Fruit fly (Drosophila melanogaster) whole organism, larva: ENCODE results near the gene Tbca.

Source experiments
- noc ChIP-seq: fragments of 200-800 bp; sonication (Bioruptor generic); optimal IDR thresholded peaks from 3 replicates; lab custom pipeline; 2019; ENCODE audit warnings: missing biosample characterization, mild to moderate bottlenecking, missing genetic modification characterization, moderate library complexity

Tbca gene

dm6 chr3R:31713306-31714123 is 29.8 kb upstream of the Tbca start, which contains the start of gene ttk:
TSS of gene ttk (plus strand) at chr3R:31713867.
- TF ChIP-seq noc (tag; lab: Kevin White, UChicago): no peak

DNA sequence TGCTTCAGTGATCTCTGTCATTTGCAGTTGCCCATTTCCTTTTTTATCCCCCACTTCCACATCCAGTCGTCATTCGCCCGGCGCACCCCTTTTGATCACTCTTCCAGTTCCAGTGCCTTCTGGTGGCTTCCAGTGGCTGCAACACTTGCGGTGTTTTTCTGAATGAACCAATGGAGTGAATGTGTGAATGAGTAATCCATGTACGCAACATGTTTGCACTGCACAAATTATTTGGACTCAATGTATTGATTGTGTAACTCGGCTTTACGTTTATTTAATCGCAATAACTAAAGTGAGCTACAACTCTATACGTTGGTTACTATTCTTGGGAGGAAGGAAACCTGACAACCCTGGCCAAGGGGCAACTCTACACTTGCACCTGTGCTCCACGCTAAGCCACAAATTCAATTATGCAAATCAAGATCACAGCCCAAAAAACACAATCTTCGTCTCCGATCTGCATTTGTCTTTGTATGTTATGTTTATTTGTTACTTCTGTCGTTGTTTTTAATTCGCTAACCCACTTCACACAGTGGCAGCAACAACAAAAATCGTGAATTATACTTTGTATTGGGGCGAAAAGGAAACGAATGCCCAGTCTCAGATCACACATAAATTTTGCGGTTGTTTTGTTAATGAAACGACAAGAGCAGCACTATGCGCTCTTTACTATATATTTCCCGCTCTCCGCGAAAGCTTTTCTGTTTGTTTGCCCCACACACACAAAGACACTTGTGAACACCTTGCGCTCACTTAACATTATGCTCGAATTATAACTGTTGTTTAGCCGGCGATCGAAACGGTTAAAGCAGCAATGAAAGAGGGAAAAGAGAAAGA is 28.2 kb upstream of the Tbca start:
- peak; percentile 11 for TF ChIP-seq noc (tag; lab: Kevin White, UChicago)

- no peak for TF ChIP-seq noc (tag; lab: Kevin White, UChicago)
Measured at dm6 chr3R:31715713-31716024, 27.6 kb upstream of the Tbca start.

dm6 chr3R:31716265-31716664 is 27.0 kb upstream of the Tbca start:
- no peak for TF ChIP-seq noc (tag; lab: Kevin White, UChicago)

DNA sequence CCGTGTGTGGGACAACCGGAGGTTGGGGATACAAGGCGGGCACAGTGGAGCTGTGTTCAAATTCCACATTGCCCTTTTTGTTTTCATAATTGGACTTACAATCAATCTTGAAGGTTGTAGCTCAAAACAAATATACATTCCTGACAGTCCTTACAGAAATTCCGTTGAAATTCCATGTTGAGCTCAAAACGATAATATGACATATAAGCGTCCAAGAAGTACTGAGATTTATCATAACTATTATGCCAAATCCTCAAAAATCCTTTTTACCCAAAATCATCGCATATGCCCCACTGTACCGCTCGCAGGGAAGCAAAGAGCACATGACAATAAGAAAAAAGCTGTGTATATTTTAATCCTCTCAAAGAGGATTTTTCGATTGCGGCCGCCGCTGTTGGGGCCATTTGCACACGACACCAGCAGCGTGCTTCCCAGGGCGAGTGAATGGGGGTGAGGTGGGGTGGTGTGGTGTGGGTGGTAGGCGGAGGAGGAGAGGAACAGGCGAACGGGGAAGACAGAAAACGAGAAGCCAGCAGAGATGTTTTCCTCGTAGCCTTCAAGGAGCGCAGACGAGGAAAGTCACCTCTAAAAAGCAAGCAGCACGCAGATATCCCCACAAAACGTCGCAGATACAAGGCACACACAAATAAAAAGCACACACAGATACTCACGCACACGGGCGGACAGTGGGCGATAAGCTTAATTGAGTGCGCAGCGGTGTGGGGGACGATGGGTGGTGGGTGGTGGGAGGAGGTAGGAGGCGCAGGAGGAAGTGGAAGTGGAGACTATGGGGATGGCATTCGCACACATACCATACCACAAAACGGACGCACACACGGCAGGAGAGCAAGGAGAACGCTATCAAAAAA is 25.8 kb upstream of the Tbca start:
- peak; percentile 10 for TF ChIP-seq noc (tag; lab: Kevin White, UChicago)

dm6 chr3R:31718168-31718565 is 25.1 kb upstream of the Tbca start:
- no peak for TF ChIP-seq noc (tag; lab: Kevin White, UChicago)

DNA sequence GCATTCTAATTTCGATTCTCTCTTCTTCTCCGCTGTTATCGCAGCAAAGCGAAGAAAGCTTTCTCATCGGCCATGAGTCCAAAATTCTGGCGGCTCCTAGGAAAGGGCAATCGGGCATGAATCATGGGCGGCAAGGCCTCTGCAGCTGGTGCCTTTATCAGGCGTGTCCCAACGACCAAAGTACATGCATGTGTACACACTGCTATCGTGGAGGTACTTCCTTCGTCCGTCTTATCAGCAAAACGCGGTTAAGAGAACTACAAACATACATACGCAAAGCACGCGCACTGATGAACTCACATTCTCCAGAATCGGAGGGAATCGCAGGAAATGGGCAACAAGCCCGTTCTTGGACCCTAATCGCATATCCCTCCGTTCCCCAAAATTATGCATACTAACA is 24.3 kb upstream of the Tbca start:
- TF ChIP-seq noc (tag; lab: Kevin White, UChicago): no peak

DNA sequence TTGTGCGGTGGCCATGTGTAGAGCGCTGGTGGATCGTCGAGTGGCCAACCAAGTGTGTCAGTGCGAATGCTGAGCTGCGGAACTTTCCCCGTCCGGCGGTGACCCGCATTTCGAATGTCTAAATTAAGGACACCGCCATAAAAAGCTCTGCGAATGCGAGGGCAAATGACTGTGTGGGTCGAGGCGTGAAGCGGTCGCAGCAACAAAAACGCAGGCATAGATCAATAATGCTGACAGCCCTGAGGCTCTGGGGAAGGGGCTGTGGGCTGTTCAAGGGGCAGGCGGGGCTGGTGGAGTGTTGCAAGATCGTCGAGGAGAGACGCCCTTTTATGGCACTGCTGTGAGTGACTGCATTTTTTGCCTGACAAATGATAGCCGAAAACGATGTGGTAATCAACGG is 23.8 kb upstream of the Tbca start:
- no peak for TF ChIP-seq noc (tag; lab: Kevin White, UChicago)

DNA sequence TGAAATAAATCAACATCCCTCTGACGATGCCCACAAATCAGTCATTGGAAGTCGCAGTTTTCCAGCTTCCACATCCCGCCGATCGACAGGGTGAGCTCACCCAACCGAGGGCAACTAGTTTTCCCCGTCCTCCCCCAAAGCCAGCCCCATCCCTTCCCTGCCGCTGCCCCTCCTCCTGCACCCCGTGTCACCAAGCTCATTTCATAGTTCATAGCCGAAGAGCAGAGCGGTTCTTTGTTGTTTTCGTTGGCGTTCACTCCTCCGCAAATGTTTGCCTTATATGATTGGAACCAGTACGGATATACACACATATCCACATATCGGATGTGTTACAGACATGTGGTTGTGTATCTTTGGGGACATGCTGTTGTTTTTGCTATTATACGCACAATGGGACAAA is 23.2 kb upstream of the Tbca start:
- TF ChIP-seq noc (tag; lab: Kevin White, UChicago): no peak

- TF ChIP-seq noc (tag; lab: Kevin White, UChicago): peak; percentile 5
Measured at dm6 chr3R:31721466-31721865, 21.8 kb upstream of the Tbca start.

DNA sequence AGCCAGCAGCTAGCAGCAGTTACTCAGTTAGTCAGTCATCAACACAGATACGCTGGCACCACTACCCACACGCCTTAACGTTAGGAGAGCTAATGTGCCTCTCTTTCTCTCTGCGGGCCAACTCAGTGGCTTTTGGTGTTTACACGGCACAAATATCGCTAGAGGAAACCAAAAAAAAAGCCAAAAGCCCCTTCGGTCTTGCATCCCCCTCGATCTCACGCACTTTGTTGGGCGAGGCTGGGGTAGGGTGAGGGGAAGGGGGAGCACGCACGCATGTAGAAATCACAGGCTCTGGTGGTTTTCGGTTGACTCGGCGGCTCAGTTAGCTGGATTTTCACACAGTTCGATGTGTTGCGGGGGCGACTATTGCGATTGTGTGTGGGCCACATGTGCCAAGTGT is 21.3 kb upstream of the Tbca start:
- TF ChIP-seq noc (tag; lab: Kevin White, UChicago): no peak

DNA sequence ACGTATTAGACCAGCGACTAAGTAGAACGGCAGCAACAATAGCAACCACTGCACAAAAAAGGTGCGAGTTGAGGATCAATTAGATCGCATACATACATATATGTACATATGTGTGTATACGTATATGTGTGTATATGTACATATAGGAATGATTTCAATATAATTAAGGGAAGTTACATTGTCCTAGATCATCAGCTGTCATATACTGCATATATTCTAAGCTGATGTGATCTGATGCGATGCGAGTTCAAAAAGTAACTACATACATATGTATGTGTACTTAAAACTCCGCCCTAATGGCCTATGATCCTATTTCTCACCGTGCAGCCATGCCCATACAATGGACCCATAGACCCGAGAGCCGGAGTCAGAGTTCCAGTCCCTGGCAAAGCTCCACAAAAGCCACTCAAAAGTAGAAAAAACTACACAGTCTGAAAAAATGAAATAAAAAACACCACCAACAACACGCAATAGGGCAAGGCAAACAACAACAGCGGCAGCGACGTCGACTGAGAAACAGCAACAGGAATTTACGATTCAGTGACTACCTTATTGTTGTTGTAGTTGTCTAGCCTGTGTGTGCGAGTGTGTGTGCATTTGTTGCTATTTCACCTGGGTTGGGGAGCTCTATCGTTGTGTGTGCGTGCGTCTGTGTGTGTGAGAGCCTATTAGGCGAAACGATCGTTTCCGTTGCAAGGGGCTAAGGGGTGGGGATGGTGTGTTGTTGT is 19.9 kb upstream of the Tbca start:
- TF ChIP-seq noc (tag; lab: Kevin White, UChicago): no peak

dm6 chr3R:31724136-31724535 is 19.2 kb upstream of the Tbca start:
- TF ChIP-seq noc (tag; lab: Kevin White, UChicago): no peak

DNA sequence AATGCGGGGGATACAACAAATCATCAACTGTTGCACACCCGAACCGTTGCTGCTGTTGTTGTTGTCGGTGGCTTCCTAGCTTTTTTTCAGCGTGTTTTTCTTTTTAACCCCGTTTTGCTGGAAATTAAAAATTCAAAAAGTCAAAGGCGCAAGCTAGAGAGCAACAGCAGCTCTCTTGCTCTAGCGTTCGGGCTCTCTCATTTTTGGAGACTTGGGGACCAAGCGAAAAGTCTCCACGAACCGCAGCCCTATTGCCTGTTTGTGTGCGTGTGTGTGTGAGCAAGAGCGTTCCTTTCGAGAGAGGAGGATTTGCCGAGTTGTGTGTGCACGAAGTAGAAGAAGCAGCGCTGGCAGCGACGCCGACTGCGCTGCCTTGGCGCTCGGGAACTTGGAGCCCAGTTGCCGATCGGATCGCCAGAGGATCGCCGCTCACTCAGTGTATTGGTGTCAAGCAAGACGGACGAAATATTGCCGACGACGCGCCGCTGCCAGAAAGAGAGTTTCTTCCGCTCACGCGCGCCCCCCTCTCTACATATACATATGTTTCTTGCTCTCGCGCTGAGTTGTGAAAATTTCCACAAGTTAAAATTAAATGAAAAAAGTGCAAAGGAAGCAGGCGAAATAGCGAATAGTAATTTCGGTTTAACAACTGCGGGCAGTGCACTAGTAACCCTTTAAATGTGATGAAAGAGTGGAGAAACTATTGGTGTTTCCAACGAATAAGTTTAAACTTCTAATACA is 18.5 kb upstream of the Tbca start:
- TF ChIP-seq noc (tag; lab: Kevin White, UChicago): no peak
